Fruit fly (Drosophila melanogaster) whole organism, embryonic: ENCODE data around the gene CG43346.

ENCODE experiments used
- Atf3 ChIP-seq: fragments of 200-800 bp; sonication (Bioruptor generic); optimal IDR thresholded peaks from 3 replicates; lab custom pipeline; 2016; ENCODE audit warnings: missing biosample characterization, missing genetic modification characterization
- CG10209 ChIP-seq: fragments of 200-800 bp; sonication (Bioruptor generic); optimal IDR thresholded peaks from 3 replicates; lab custom pipeline; 2017; ENCODE audit warnings: missing biosample characterization, mild to moderate bottlenecking, missing genetic modification characterization, missing genetic modification reagents
- CG1024 ChIP-seq: fragments of 200-800 bp; sonication (Bioruptor generic); IDR thresholded peaks from 2 replicates; pipeline ENCODE4 v1.3.6; 2022; ENCODE audit warnings: missing biosample characterization, missing genetic modification characterization
- CG10366 ChIP-seq: fragments of 200-800 bp; sonication (Bioruptor generic); IDR thresholded peaks from 2 replicates; pipeline ENCODE4 v1.3.6; 2022; ENCODE audit warnings: missing biosample characterization, missing genetic modification characterization
- CG11695 ChIP-seq: fragments of 200-800 bp; sonication (Bioruptor generic); IDR thresholded peaks from 3 replicates; pipeline ENCODE4 v1.3.6; 2022; ENCODE audit warnings: missing biosample characterization, missing genetic modification characterization
- CG11696 ChIP-seq: fragments of 200-800 bp; sonication (Bioruptor generic); IDR thresholded peaks from 2 replicates; pipeline ENCODE4 v1.3.6; 2022; ENCODE audit warnings: missing biosample characterization, missing genetic modification characterization
- CG12659 ChIP-seq: fragments of 200-800 bp; sonication (Bioruptor generic); optimal IDR thresholded peaks from 3 replicates; lab custom pipeline; 2017; ENCODE audit warnings: mild to moderate bottlenecking, missing biosample characterization, missing genetic modification reagents, missing genetic modification characterization
- CG12744 ChIP-seq: fragments of 200-800 bp; sonication (Bioruptor generic); optimal IDR thresholded peaks from 2 replicates; lab custom pipeline; 2016; ENCODE audit warnings: missing biosample characterization, missing genetic modification characterization
- CG1792 ChIP-seq: fragments of 200-800 bp; sonication (Bioruptor generic); optimal IDR thresholded peaks from 2 replicates; lab custom pipeline; 2016; ENCODE audit warnings: missing biosample characterization, missing genetic modification characterization
- CG18619 ChIP-seq: fragments of 200-800 bp; sonication (Bioruptor generic); optimal IDR thresholded peaks from 3 replicates; lab custom pipeline; 2017; ENCODE audit warnings: missing biosample characterization, mild to moderate bottlenecking, missing genetic modification characterization
- CG2129 ChIP-seq: fragments of 200-800 bp; sonication (Bioruptor generic); IDR thresholded peaks from 2 replicates; pipeline ENCODE4 v1.3.6; 2022; ENCODE audit warnings: missing biosample characterization, missing genetic modification characterization; ENCODE audit not compliant: partially characterized antibody
- CG2889 ChIP-seq: fragments of 200-800 bp; sonication (Bioruptor generic); IDR thresholded peaks from 3 replicates; pipeline ENCODE4 v1.3.6; 2022; ENCODE audit warnings: missing biosample characterization, missing genetic modification characterization
- CG3163 ChIP-seq: fragments of 200-800 bp; sonication (Bioruptor generic); optimal IDR thresholded peaks from 3 replicates; lab custom pipeline; 2016; ENCODE audit warnings: missing biosample characterization, missing genetic modification characterization
- CG32532 ChIP-seq: fragments of 200-800 bp; sonication (Bioruptor generic); IDR thresholded peaks from 2 replicates; pipeline ENCODE4 v1.3.6; 2022; ENCODE audit warnings: missing biosample characterization, missing genetic modification characterization
- CG3281 ChIP-seq: fragments of 200-800 bp; sonication (Bioruptor generic); optimal IDR thresholded peaks from 3 replicates; lab custom pipeline; 2017; ENCODE audit warnings: missing biosample characterization, mild to moderate bottlenecking, missing genetic modification characterization
- CG34376 ChIP-seq: fragments of 200-800 bp; sonication (Bioruptor generic); optimal IDR thresholded peaks from 2 replicates; lab custom pipeline; 2018; ENCODE audit warnings: missing biosample characterization, mild to moderate bottlenecking, missing genetic modification characterization
- CG4404 ChIP-seq: fragments of 200-800 bp; sonication (Bioruptor generic); IDR thresholded peaks from 2 replicates; pipeline ENCODE4 v1.3.6; 2022; ENCODE audit warnings: missing biosample characterization, missing genetic modification characterization
- CG6683 ChIP-seq: fragments of 200-800 bp; sonication (Bioruptor generic); optimal IDR thresholded peaks from 2 replicates; lab custom pipeline; 2017; ENCODE audit warnings: missing biosample characterization, mild to moderate bottlenecking, missing genetic modification characterization, missing genetic modification reagents
- CG9876 ChIP-seq: fragments of 200-800 bp; sonication (Bioruptor generic); optimal IDR thresholded peaks from 2 replicates; lab custom pipeline; 2016; ENCODE audit warnings: missing biosample characterization, missing genetic modification characterization
- CrebB ChIP-seq: fragments of 200-800 bp; sonication (Bioruptor generic); optimal IDR thresholded peaks from 3 replicates; lab custom pipeline; 2018; ENCODE audit warnings: missing biosample characterization, mild to moderate bottlenecking, missing genetic modification characterization
- D19A ChIP-seq: fragments of 200-800 bp; optimal IDR thresholded peaks from 3 replicates; lab custom pipeline; 2019; ENCODE audit warnings: missing biosample characterization, mild to moderate bottlenecking, missing genetic modification characterization, moderate library complexity
- Drgx ChIP-seq: fragments of 200-800 bp; sonication (Bioruptor generic); IDR thresholded peaks from 2 replicates; pipeline ENCODE4 v1.3.6; 2022; ENCODE audit warnings: missing biosample characterization, missing genetic modification characterization
- E2f2 ChIP-seq: fragments of 200-800 bp; sonication (Bioruptor generic); IDR thresholded peaks from 2 replicates; pipeline ENCODE4 v1.3.6; 2022; ENCODE audit warnings: missing biosample characterization, missing genetic modification characterization
- Ets97D ChIP-seq: fragments of 200-800 bp; sonication (Bioruptor generic); optimal IDR thresholded peaks from 3 replicates; lab custom pipeline; 2016; ENCODE audit warnings: missing biosample characterization, missing genetic modification characterization
- GATAe ChIP-seq: fragments of 200-800 bp; sonication (Bioruptor generic); conservative IDR thresholded peaks from 2 replicates; pipeline ENCODE4 v1.3.6; 2022; ENCODE audit warnings: missing biosample characterization, missing genetic modification characterization
- HHEX ChIP-seq: fragments of 200-800 bp; sonication (Bioruptor generic); optimal IDR thresholded peaks from 3 replicates; lab custom pipeline; 2017; ENCODE audit warnings: missing biosample characterization, mild to moderate bottlenecking, missing genetic modification characterization, missing genetic modification reagents
- Hey ChIP-seq: fragments of 200-800 bp; sonication (Bioruptor generic); optimal IDR thresholded peaks from 3 replicates; lab custom pipeline; 2018; ENCODE audit warnings: missing biosample characterization, mild to moderate bottlenecking, missing genetic modification characterization
- Kr ChIP-seq: fragments of 200-800 bp; sonication (Bioruptor generic); optimal IDR thresholded peaks from 2 replicates; lab custom pipeline; 2017; ENCODE audit warnings: missing biosample characterization, mild to moderate bottlenecking, missing genetic modification characterization
- NC2β ChIP-seq: fragments of 200-800 bp; sonication (Bioruptor generic); optimal IDR thresholded peaks from 2 replicates; lab custom pipeline; 2016; ENCODE audit warnings: missing biosample characterization, missing genetic modification characterization
- Ravus ChIP-seq: fragments of 200-800 bp; sonication (Bioruptor generic); IDR thresholded peaks from 2 replicates; pipeline ENCODE4 v1.3.6; 2022; ENCODE audit warnings: missing biosample characterization, missing genetic modification characterization
- Rfx ChIP-seq: fragments of 200-800 bp; sonication (Bioruptor generic); IDR thresholded peaks from 2 replicates; pipeline ENCODE4 v1.3.6; 2022; ENCODE audit warnings: missing biosample characterization, missing genetic modification characterization
- Ssrp ChIP-seq: fragments of 200-800 bp; sonication (Bioruptor generic); optimal IDR thresholded peaks from 2 replicates; lab custom pipeline; 2018; ENCODE audit warnings: missing biosample characterization, mild to moderate bottlenecking, missing genetic modification characterization, moderate library complexity
- YL-1 ChIP-seq: fragments of 200-800 bp; sonication (Bioruptor generic); optimal IDR thresholded peaks from 3 replicates; lab custom pipeline; 2017; ENCODE audit warnings: missing biosample characterization, mild to moderate bottlenecking, missing genetic modification characterization
- bab2 ChIP-seq: fragments of 200-800 bp; sonication (Bioruptor generic); optimal IDR thresholded peaks from 2 replicates; lab custom pipeline; 2016; ENCODE audit warnings: missing biosample characterization, missing genetic modification characterization
- bcd ChIP-seq: fragments of 200-800 bp; sonication (Bioruptor generic); optimal IDR thresholded peaks from 2 replicates; lab custom pipeline; 2017; ENCODE audit warnings: missing biosample characterization, mild to moderate bottlenecking, missing genetic modification characterization
- disco-r ChIP-seq: fragments of 200-800 bp; sonication (Bioruptor generic); optimal IDR thresholded peaks from 2 replicates; lab custom pipeline; 2016; ENCODE audit warnings: missing biosample characterization, missing genetic modification characterization
- dpn ChIP-seq, 2 experiments: fragments of 200-800 bp; sonication (Bioruptor generic); optimal IDR thresholded peaks; 3 replicates each; lab custom pipeline; 2016; ENCODE audit warnings: missing biosample characterization in 2 of 2, missing genetic modification characterization in 2 of 2
- gcm2 ChIP-seq: fragments of 200-800 bp; sonication (Bioruptor generic); optimal IDR thresholded peaks from 2 replicates; lab custom pipeline; 2016; ENCODE audit warnings: missing biosample characterization, missing genetic modification characterization
- grn ChIP-seq: fragments of 200-800 bp; sonication (Bioruptor generic); optimal IDR thresholded peaks from 3 replicates; lab custom pipeline; 2017; ENCODE audit warnings: missing biosample characterization, missing genetic modification characterization
- kah ChIP-seq: fragments of 200-800 bp; sonication (Bioruptor generic); optimal IDR thresholded peaks from 2 replicates; lab custom pipeline; 2018; ENCODE audit warnings: missing biosample characterization, mild to moderate bottlenecking, missing genetic modification characterization
- lmd ChIP-seq: fragments of 200-800 bp; sonication (Bioruptor generic); IDR thresholded peaks from 2 replicates; pipeline ENCODE4 v1.3.6; 2022; ENCODE audit warnings: missing biosample characterization, missing genetic modification characterization
- lov ChIP-seq, 2 experiments: fragments of 200-800 bp in 1 of 2; fragments of >200 bp in 1 of 2; sonication (Bioruptor generic) in 1 of 2; IDR thresholded peaks in 1 of 2; optimal IDR thresholded peaks in 1 of 2; 2 replicates in 1 of 2; 3 replicates in 1 of 2; pipeline versions ENCODE4 v1.3.6 to Lab custom; 2017 to 2022; ENCODE audit warnings: missing biosample characterization in 1 of 2, missing genetic modification characterization in 1 of 2
- mam ChIP-seq: fragments of 200-800 bp; sonication (Bioruptor generic); optimal IDR thresholded peaks from 3 replicates; lab custom pipeline; 2016; ENCODE audit warnings: missing biosample characterization, missing genetic modification characterization
- nerfin-1 ChIP-seq: fragments of 200-800 bp; sonication (Bioruptor generic); optimal IDR thresholded peaks from 3 replicates; lab custom pipeline; 2019; ENCODE audit warnings: missing biosample characterization, mild to moderate bottlenecking, missing genetic modification characterization, moderate library complexity
- otp ChIP-seq: fragments of 200-800 bp; sonication (Bioruptor generic); IDR thresholded peaks from 3 replicates; pipeline ENCODE4, ENCODE4 v1.3.6; 2022; ENCODE audit warnings: missing biosample characterization, missing genetic modification characterization
- pum ChIP-seq: fragments of 200-800 bp; sonication (Bioruptor generic); optimal IDR thresholded peaks from 2 replicates; lab custom pipeline; 2016; ENCODE audit warnings: missing biosample characterization, missing genetic modification characterization
- sc ChIP-seq, 3 experiments: fragments of >200 bp in 2 of 3; fragments of 200-800 bp in 1 of 3; sonication (Bioruptor generic) in 1 of 3; optimal IDR thresholded peaks; 2 replicates in 2 of 3; 3 replicates in 1 of 3; lab custom pipeline; 2017; ENCODE audit warnings: mild to moderate bottlenecking in 1 of 3, missing biosample characterization in 1 of 3, missing genetic modification characterization in 1 of 3, missing genetic modification reagents in 1 of 3
- slou ChIP-seq: fragments of 200-800 bp; sonication (Bioruptor generic); optimal IDR thresholded peaks from 3 replicates; lab custom pipeline; 2016; ENCODE audit warnings: missing biosample characterization, missing genetic modification characterization
- tap ChIP-seq: fragments of 200-800 bp; optimal IDR thresholded peaks from 3 replicates; lab custom pipeline; 2019; ENCODE audit warnings: missing biosample characterization, mild to moderate bottlenecking, missing genetic modification characterization, moderate library complexity
- zfh2 ChIP-seq: fragments of 200-800 bp; sonication (Bioruptor generic); optimal IDR thresholded peaks from 2 replicates; lab custom pipeline; 2016; ENCODE audit warnings: missing biosample characterization, missing genetic modification characterization

Gene CG43346

DNA sequence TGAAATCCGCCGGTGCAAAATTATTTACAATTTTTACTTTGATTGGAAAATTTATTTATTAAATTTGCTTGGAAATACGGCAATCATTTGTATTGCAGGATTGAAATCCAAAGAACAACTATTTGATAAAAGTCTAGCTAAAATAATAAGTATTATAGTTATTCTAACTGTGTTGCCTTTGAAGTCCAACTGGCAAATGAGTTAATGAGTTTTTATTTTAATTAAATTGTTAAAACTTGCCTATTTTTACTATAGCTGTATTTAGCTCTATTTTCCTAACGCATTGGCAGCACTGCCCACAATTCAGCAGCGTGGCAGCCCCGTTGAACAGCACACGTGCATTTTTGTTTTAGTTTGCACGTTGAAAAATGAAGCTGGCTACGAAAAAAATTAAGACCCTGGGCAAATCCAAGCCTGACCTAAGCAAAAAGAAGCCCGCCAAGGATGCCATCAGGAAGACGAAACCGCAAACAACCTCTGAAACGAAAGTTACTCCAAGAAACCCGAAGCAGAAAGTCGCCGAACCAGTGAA, 5.0 kb downstream of the CG43346 start, which contains the start of gene Noc2 (continued):
- TF ChIP-seq NC2β (GFP tag; lab: Kevin White, UChicago) = no peak
- TF ChIP-seq CG6683 (GFP tag; lab: Kevin White, UChicago) = no peak
- TF ChIP-seq CG2889 (GFP tag; lab: Robert Waterston, UW) = no peak
- TF ChIP-seq Ssrp (tag; lab: Kevin White, UChicago) = peak; percentile 29
- TF ChIP-seq GATAe (GFP tag; lab: Robert Waterston, UW) = no peak
- TF ChIP-seq CG1792 = no peak
- no peak for TF ChIP-seq bab2 (GFP tag; lab: Kevin White, UChicago)
- TF ChIP-seq zfh2 (GFP tag; lab: Kevin White, UChicago) = peak; percentile 48
- no peak for TF ChIP-seq CG12744 (GFP tag; lab: Kevin White, UChicago)
- TF ChIP-seq YL-1 (GFP tag; lab: Kevin White, UChicago) = peak; percentile 46
- peak; percentile 60 for TF ChIP-seq CG1024 (GFP tag; lab: Robert Waterston, UW)
- TF ChIP-seq Rfx (GFP tag; lab: Robert Waterston, UW) = peak; percentile 68; the same call in 1 of the 2 replicates
- no peak for TF ChIP-seq CG3163 (GFP tag; lab: Kevin White, UChicago)
- no peak for TF ChIP-seq otp
- TF ChIP-seq CG12659 (GFP tag; lab: Kevin White, UChicago) = no peak
- no peak for TF ChIP-seq Kr (GFP tag; lab: Kevin White, UChicago)
- no peak for TF ChIP-seq disco-r (GFP tag; lab: Kevin White, UChicago)
- 0 out of 2 replicates have a peak, but pooled peaks have one; percentile 39 for TF ChIP-seq CG11696
- TF ChIP-seq mam = peak; percentile 57
- TF ChIP-seq CG34376 (GFP tag; lab: Kevin White, UChicago) = no peak
- TF ChIP-seq CG10366 (GFP tag; lab: Robert Waterston, UW) = peak; percentile 45
- peak; percentile 43 for TF ChIP-seq CG18619 (GFP tag; lab: Kevin White, UChicago)
- TF ChIP-seq HHEX (GFP tag; lab: Kevin White, UChicago) = peak; percentile 49
- TF ChIP-seq E2f2 = peak; percentile 41; the same call in 1 of the 2 replicates
- no peak for TF ChIP-seq sc (optimal IDR thresholded peaks at IDR 0.05; lab: Kevin White, UChicago)
- TF ChIP-seq sc (GFP tag; optimal IDR thresholded peaks at IDR 0.05; lab: Kevin White, UChicago) = peak; percentile 6
- peak; percentile 30; the same call in 1 of the 2 replicates for TF ChIP-seq CG4404
- no peak for TF ChIP-seq tap (tag; lab: Kevin White, UChicago)
- no peak for TF ChIP-seq CG2129 (GFP tag; lab: Robert Waterston, UW)
- TF ChIP-seq Atf3 (GFP tag; lab: Kevin White, UChicago) = no peak
- TF ChIP-seq grn (GFP tag; lab: Kevin White, UChicago) = no peak
- peak; percentile 27 for TF ChIP-seq CG10209 (GFP tag; lab: Kevin White, UChicago)
- TF ChIP-seq lmd = peak; percentile 63
- peak; percentile 5 for TF ChIP-seq D19A (tag; lab: Kevin White, UChicago)
- TF ChIP-seq CG9876 (GFP tag; lab: Kevin White, UChicago) = no peak
- TF ChIP-seq dpn (GFP tag; optimal IDR thresholded peaks at IDR 0.05; lab: Kevin White, UChicago) = peak; percentile 34 to 42
- peak; percentile 60 for TF ChIP-seq CG32532 (GFP tag; lab: Robert Waterston, UW)
- TF ChIP-seq lov (optimal IDR thresholded peaks at IDR 0.05; lab: Kevin White, UChicago) = no peak
- no peak for TF ChIP-seq lov (GFP tag; IDR thresholded peaks at IDR 0.05; lab: Robert Waterston, UW)
- no peak for TF ChIP-seq gcm2
- peak; percentile 31 for TF ChIP-seq slou (GFP tag; lab: Kevin White, UChicago)
- TF ChIP-seq pum (GFP tag; lab: Kevin White, UChicago) = peak; percentile 51
- TF ChIP-seq CG11695 (GFP tag; lab: Robert Waterston, UW) = no peak
- TF ChIP-seq Drgx (GFP tag; lab: Robert Waterston, UW) = no peak; the same call in 1 of the 2 replicates
- TF ChIP-seq Ravus = no peak
- no peak for TF ChIP-seq CrebB (tag; lab: Kevin White, UChicago)
- no peak for TF ChIP-seq Hey (tag; lab: Kevin White, UChicago)
- TF ChIP-seq bcd (GFP tag; lab: Kevin White, UChicago) = peak; percentile 37
- TF ChIP-seq kah (GFP tag; lab: Kevin White, UChicago) = peak; percentile 4
- no peak for TF ChIP-seq nerfin-1 (tag; lab: Kevin White, UChicago)
- TF ChIP-seq Ets97D (GFP tag; lab: Kevin White, UChicago) = peak; percentile 30
- peak; percentile 58 for TF ChIP-seq CG3281 (GFP tag; lab: Kevin White, UChicago)
